Fruit fly (Drosophila melanogaster) whole organism, embryonic: ENCODE results near the gene Invadolysin.

Experiments used
- CG12219 ChIP-seq: fragments of 200-800 bp; sonication (Bioruptor generic); optimal IDR thresholded peaks from 3 replicates; lab custom pipeline; 2018; ENCODE audit warnings: missing biosample characterization, mild to moderate bottlenecking, missing genetic modification characterization
- CG12391 ChIP-seq: fragments of 200-800 bp; sonication (Bioruptor generic); optimal IDR thresholded peaks from 3 replicates; lab custom pipeline; 2018; ENCODE audit warnings: missing biosample characterization, mild to moderate bottlenecking, missing genetic modification characterization, moderate library complexity
- CG13624 ChIP-seq: fragments of 200-800 bp; sonication (Bioruptor generic); optimal IDR thresholded peaks from 2 replicates; lab custom pipeline; 2016; ENCODE audit warnings: missing biosample characterization, missing genetic modification characterization
- CG15269 ChIP-seq: fragments of 200-800 bp; sonication (Bioruptor generic); optimal IDR thresholded peaks from 2 replicates; lab custom pipeline; 2018; ENCODE audit warnings: missing biosample characterization, mild to moderate bottlenecking, missing genetic modification characterization, moderate library complexity
- CG1529 ChIP-seq: fragments of 200-800 bp; sonication (Bioruptor generic); optimal IDR thresholded peaks from 3 replicates; lab custom pipeline; 2018; ENCODE audit warnings: missing biosample characterization, missing genetic modification characterization
- CG1602 ChIP-seq: fragments of 200-800 bp; sonication (Bioruptor generic); optimal IDR thresholded peaks from 3 replicates; lab custom pipeline; 2016; ENCODE audit warnings: missing biosample characterization, missing genetic modification characterization
- CG3163 ChIP-seq: fragments of 200-800 bp; sonication (Bioruptor generic); optimal IDR thresholded peaks from 3 replicates; lab custom pipeline; 2016; ENCODE audit warnings: missing biosample characterization, missing genetic modification characterization
- CG3847 ChIP-seq: fragments of 200-800 bp; sonication (Bioruptor generic); IDR thresholded peaks from 2 replicates; pipeline ENCODE4 v1.3.6; 2022; ENCODE audit warnings: missing biosample characterization, missing genetic modification characterization
- CG42726 ChIP-seq: fragments of 200-800 bp; sonication (Bioruptor generic); IDR thresholded peaks from 2 replicates; pipeline ENCODE4 v1.3.6; 2022; ENCODE audit warnings: missing biosample characterization, missing genetic modification characterization; ENCODE audit not compliant: partially characterized antibody
- CG4404 ChIP-seq: fragments of 200-800 bp; sonication (Bioruptor generic); IDR thresholded peaks from 2 replicates; pipeline ENCODE4 v1.3.6; 2022; ENCODE audit warnings: missing biosample characterization, missing genetic modification characterization
- CG6272 ChIP-seq: fragments of 200-800 bp; sonication (Bioruptor generic); IDR thresholded peaks from 2 replicates; pipeline ENCODE4 v1.3.6; 2022; ENCODE audit warnings: missing biosample characterization, missing genetic modification characterization
- CG6791 ChIP-seq: fragments of 200-800 bp; sonication (Bioruptor generic); IDR thresholded peaks from 3 replicates; pipeline ENCODE4 v1.3.6; 2022; ENCODE audit warnings: missing biosample characterization, missing genetic modification characterization; ENCODE audit not compliant: partially characterized antibody
- CG7745 ChIP-seq: fragments of 200-800 bp; sonication (Bioruptor generic); optimal IDR thresholded peaks from 2 replicates; lab custom pipeline; 2018; ENCODE audit warnings: missing biosample characterization, mild to moderate bottlenecking, missing genetic modification characterization, moderate library complexity
- CG8290 ChIP-seq, 3 experiments: fragments of 200-800 bp; sonication (Bioruptor generic); optimal IDR thresholded peaks; 2 replicates each; lab custom pipeline; 2016 to 2019; ENCODE audit warnings: missing biosample characterization in 3 of 3, missing genetic modification characterization in 3 of 3, mild to moderate bottlenecking in 2 of 3, moderate library complexity in 1 of 3
- CG9727 ChIP-seq: fragments of 200-800 bp; sonication (Bioruptor generic); optimal IDR thresholded peaks from 3 replicates; lab custom pipeline; 2017; ENCODE audit warnings: missing biosample characterization, mild to moderate bottlenecking, missing genetic modification characterization
- H2.0 ChIP-seq: fragments of 200-800 bp; sonication (Bioruptor generic); IDR thresholded peaks from 2 replicates; pipeline ENCODE4 v1.3.6; 2022; ENCODE audit warnings: missing biosample characterization, missing genetic modification characterization
- Hr39 ChIP-seq: fragments of >200 bp; optimal IDR thresholded peaks from 2 replicates; lab custom pipeline; 2017
- Kr ChIP-seq: fragments of 200-800 bp; sonication (Bioruptor generic); optimal IDR thresholded peaks from 2 replicates; lab custom pipeline; 2017; ENCODE audit warnings: missing biosample characterization, mild to moderate bottlenecking, missing genetic modification characterization
- MESR4 ChIP-seq: fragments of 200-800 bp; sonication (Bioruptor generic); optimal IDR thresholded peaks from 2 replicates; lab custom pipeline; 2018; ENCODE audit warnings: missing biosample characterization, mild to moderate bottlenecking, missing genetic modification characterization, moderate library complexity
- Mes4 ChIP-seq: fragments of 200-800 bp; sonication (Bioruptor generic); optimal IDR thresholded peaks from 2 replicates; lab custom pipeline; 2016; ENCODE audit warnings: missing biosample characterization, missing genetic modification characterization
- Myb ChIP-seq: fragments of 200-800 bp; sonication (Bioruptor generic); optimal IDR thresholded peaks from 2 replicates; lab custom pipeline; 2016; ENCODE audit warnings: missing biosample characterization, missing genetic modification characterization
- Sox100B ChIP-seq: fragments of 200-800 bp; sonication (Bioruptor generic); optimal IDR thresholded peaks from 3 replicates; lab custom pipeline; 2018; ENCODE audit warnings: missing biosample characterization, mild to moderate bottlenecking, missing genetic modification characterization
- Xrp1 ChIP-seq: fragments of 200-800 bp; sonication (Bioruptor generic); IDR thresholded peaks from 2 replicates; pipeline ENCODE4 v1.3.6; 2022; ENCODE audit warnings: missing biosample characterization, missing genetic modification characterization
- ase ChIP-seq: fragments of 200-800 bp; sonication (Bioruptor generic); IDR thresholded peaks from 3 replicates; pipeline ENCODE4 v1.3.6; 2022; ENCODE audit warnings: missing biosample characterization, missing genetic modification characterization
- cato ChIP-seq: fragments of 200-800 bp; sonication (Bioruptor generic); optimal IDR thresholded peaks from 2 replicates; lab custom pipeline; 2016; ENCODE audit warnings: missing biosample characterization, missing genetic modification characterization, borderline replicate concordance
- cwo ChIP-seq: fragments of 200-800 bp; sonication (Bioruptor generic); optimal IDR thresholded peaks from 3 replicates; lab custom pipeline; 2017; ENCODE audit warnings: missing biosample characterization, missing genetic modification characterization, mild to moderate bottlenecking, moderate library complexity, missing genetic modification reagents
- ems ChIP-seq: fragments of 200-800 bp; sonication (Bioruptor generic); optimal IDR thresholded peaks from 3 replicates; lab custom pipeline; 2016; ENCODE audit warnings: missing biosample characterization, missing genetic modification characterization
- eve ChIP-seq, 2 experiments: fragments of >200 bp; optimal IDR thresholded peaks; 2 replicates each; lab custom pipeline; 2017; ENCODE audit warnings: missing biosample characterization in 2 of 2, missing genetic modification characterization in 2 of 2
- ftz-f1 ChIP-seq: fragments of 200-800 bp; sonication (Bioruptor generic); optimal IDR thresholded peaks from 2 replicates; lab custom pipeline; 2016; ENCODE audit warnings: missing biosample characterization, missing genetic modification characterization
- gem ChIP-seq: fragments of 200-800 bp; sonication (Bioruptor generic); optimal IDR thresholded peaks from 2 replicates; lab custom pipeline; 2019; ENCODE audit warnings: missing biosample characterization, mild to moderate bottlenecking, missing genetic modification characterization, moderate library complexity
- ind ChIP-seq: fragments of 200-800 bp; sonication (Bioruptor generic); optimal IDR thresholded peaks from 3 replicates; lab custom pipeline; 2016; ENCODE audit warnings: missing biosample characterization, missing genetic modification characterization
- jumu ChIP-seq: fragments of 200-800 bp; sonication (Bioruptor generic); optimal IDR thresholded peaks from 3 replicates; lab custom pipeline; 2016; ENCODE audit warnings: missing biosample characterization, missing genetic modification characterization
- klu ChIP-seq: fragments of 200-800 bp; sonication (Bioruptor generic); IDR thresholded peaks from 2 replicates; pipeline ENCODE4 v1.3.6; 2022; ENCODE audit warnings: missing biosample characterization, missing genetic modification characterization
- knrl ChIP-seq: fragments of 200-800 bp; sonication (Bioruptor generic); IDR thresholded peaks from 3 replicates; pipeline ENCODE4 v1.3.6; 2022; ENCODE audit warnings: missing biosample characterization, missing genetic modification characterization; ENCODE audit not compliant: partially characterized antibody
- maf-S ChIP-seq: fragments of 200-800 bp; sonication (Bioruptor generic); optimal IDR thresholded peaks from 2 replicates; lab custom pipeline; 2016; ENCODE audit warnings: missing biosample characterization, missing genetic modification characterization
- pan ChIP-seq, 4 experiments: fragments of >200 bp in 3 of 4; fragments of 200-800 bp in 1 of 4; sonication (Bioruptor generic) in 1 of 4; optimal IDR thresholded peaks in 3 of 4; IDR thresholded peaks in 1 of 4; 2 replicates each; pipeline versions ENCODE4 v1.3.6 to Lab custom; 2017 to 2022; ENCODE audit warnings: missing biosample characterization in 2 of 4, missing genetic modification characterization in 2 of 4, mixed read lengths in 1 of 4
- phol ChIP-seq: fragments of 200-800 bp; sonication (Bioruptor generic); optimal IDR thresholded peaks from 3 replicates; lab custom pipeline; 2018; ENCODE audit warnings: missing biosample characterization, mild to moderate bottlenecking, missing genetic modification characterization, moderate library complexity
- prd ChIP-seq, 3 experiments: fragments of >200 bp in 2 of 3; fragments of 200-800 bp in 1 of 3; sonication (Bioruptor generic) in 1 of 3; optimal IDR thresholded peaks in 2 of 3; IDR thresholded peaks in 1 of 3; 2 replicates in 2 of 3; 3 replicates in 1 of 3; pipeline versions ENCODE4 v1.3.6 to Lab custom; 2017 to 2022; ENCODE audit warnings: missing biosample characterization in 1 of 3, missing genetic modification characterization in 1 of 3
- ranshi ChIP-seq: fragments of 200-800 bp; sonication (Bioruptor generic); IDR thresholded peaks from 2 replicates; pipeline ENCODE4 v1.3.6; 2022; ENCODE audit warnings: missing biosample characterization, missing genetic modification characterization
- repo ChIP-seq: fragments of 200-800 bp; sonication (Bioruptor generic); optimal IDR thresholded peaks from 2 replicates; lab custom pipeline; 2016; ENCODE audit warnings: missing biosample characterization, missing genetic modification characterization
- sc ChIP-seq, 3 experiments: fragments of >200 bp in 2 of 3; fragments of 200-800 bp in 1 of 3; sonication (Bioruptor generic) in 1 of 3; optimal IDR thresholded peaks; 2 replicates in 2 of 3; 3 replicates in 1 of 3; lab custom pipeline; 2017; ENCODE audit warnings: mild to moderate bottlenecking in 1 of 3, missing biosample characterization in 1 of 3, missing genetic modification characterization in 1 of 3, missing genetic modification reagents in 1 of 3
- scrt ChIP-seq: fragments of 200-800 bp; sonication (Bioruptor generic); optimal IDR thresholded peaks from 2 replicates; lab custom pipeline; 2018; ENCODE audit warnings: missing biosample characterization, mild to moderate bottlenecking, missing genetic modification characterization, moderate library complexity
- slou ChIP-seq: fragments of 200-800 bp; sonication (Bioruptor generic); optimal IDR thresholded peaks from 3 replicates; lab custom pipeline; 2016; ENCODE audit warnings: missing biosample characterization, missing genetic modification characterization
- so ChIP-seq: fragments of 200-800 bp; sonication (Bioruptor generic); IDR thresholded peaks from 3 replicates; pipeline ENCODE4 v1.3.6; 2022; ENCODE audit warnings: missing biosample characterization, missing genetic modification characterization
- toy ChIP-seq: fragments of 200-800 bp; sonication (Bioruptor generic); IDR thresholded peaks from 2 replicates; pipeline ENCODE4 v1.3.6; 2022; ENCODE audit warnings: missing biosample characterization, missing genetic modification characterization
- usp ChIP-seq: fragments of >200 bp; optimal IDR thresholded peaks from 2 replicates; lab custom pipeline; 2017; ENCODE audit warnings: missing biosample characterization, missing genetic modification characterization
- zen2 ChIP-seq: fragments of 200-800 bp; sonication (Bioruptor generic); IDR thresholded peaks from 3 replicates; pipeline ENCODE4 v1.3.6; 2022; ENCODE audit warnings: missing biosample characterization, missing genetic modification characterization; ENCODE audit not compliant: partially characterized antibody

Gene Invadolysin

dm6 chr3R:10100498-10101196 lies 43.8 kb upstream of the Invadolysin start (continued):
- TF ChIP-seq CG7745 (tag; lab: Kevin White, UChicago) (no peak), Xrp1 (GFP tag; lab: Robert Waterston, UW) (no peak), CG3847 (GFP tag; lab: Robert Waterston, UW) (0 out of 2 replicates have a peak, but pooled peaks have one; percentile 35), pan (optimal IDR thresholded peaks at IDR 0.05; lab: Kevin White, UChicago) (no peak), pan (GFP tag; optimal IDR thresholded peaks at IDR 0.05 in 1 of 2, IDR thresholded peaks at IDR 0.05 in 1 of 2) (peak in 1 of 2 experiments; percentile 34), CG1529 (GFP tag; lab: Kevin White, UChicago) (no peak), ranshi (GFP tag; lab: Robert Waterston, UW) (peak; percentile 41; the same call in 1 of the 2 replicates), gem (tag; lab: Kevin White, UChicago) (peak; percentile 35), CG1602 (GFP tag; lab: Kevin White, UChicago) (no peak), Mes4 (no peak), CG42726 (peak; percentile 44; the same call in 1 of the 2 replicates), Kr (GFP tag; lab: Kevin White, UChicago) (no peak), maf-S (GFP tag; lab: Kevin White, UChicago) (no peak), eve (GFP tag; optimal IDR thresholded peaks at IDR 0.05; lab: Kevin White, UChicago) (no peak), toy (GFP tag; lab: Robert Waterston, UW) (no peak), knrl (GFP tag; lab: Robert Waterston, UW) (no peak; the same call in 2 of the 3 replicates), so (no peak), cwo (no peak), CG8290 (GFP tag; optimal IDR thresholded peaks at IDR 0.05; lab: Kevin White, UChicago) (no peak), CG8290 (tag; optimal IDR thresholded peaks at IDR 0.05; lab: Kevin White, UChicago) (peak in 1 of 2 experiments; percentile 70), H2.0 (GFP tag; lab: Robert Waterston, UW) (0 out of 2 replicates have a peak, but pooled peaks have one; percentile 17), CG13624 (peak; percentile 18), scrt (GFP tag; lab: Kevin White, UChicago) (no peak), Sox100B (no peak), Myb (peak; percentile 99), ems (GFP tag; lab: Kevin White, UChicago) (no peak), CG3163 (no peak), sc (optimal IDR thresholded peaks at IDR 0.05; lab: Kevin White, UChicago) (no peak), sc (GFP tag; optimal IDR thresholded peaks at IDR 0.05; lab: Kevin White, UChicago) (no peak), CG9727 (GFP tag; lab: Kevin White, UChicago) (no peak), jumu (GFP tag; lab: Kevin White, UChicago) (no peak), prd (optimal IDR thresholded peaks at IDR 0.05; lab: Kevin White, UChicago) (no peak), prd (GFP tag; IDR thresholded peaks at IDR 0.05; lab: Robert Waterston, UW) (peak; percentile 44; the same call in 2 of the 3 replicates), Hr39 (lab: Kevin White, UChicago) (no peak), cato (no peak), CG12219 (GFP tag; lab: Kevin White, UChicago) (no peak), ase (GFP tag; lab: Robert Waterston, UW) (peak; percentile 45; the same call in 1 of the 3 replicates), CG6272 (0 out of 2 replicates have a peak, but pooled peaks have one; percentile 18), repo (GFP tag; lab: Kevin White, UChicago) (no peak), ftz-f1 (GFP tag; lab: Kevin White, UChicago) (peak; percentile 63), CG15269 (peak; percentile 43), CG4404 (GFP tag; lab: Robert Waterston, UW) (no peak), CG6791 (GFP tag; lab: Robert Waterston, UW) (no peak), slou (GFP tag; lab: Kevin White, UChicago) (no peak), MESR4 (no peak), CG12391 (tag; lab: Kevin White, UChicago) (peak; percentile 11), usp (GFP tag; lab: Kevin White, UChicago) (no peak), klu (GFP tag; lab: Robert Waterston, UW) (no peak), zen2 (GFP tag; lab: Robert Waterston, UW) (no peak), ind (GFP tag; lab: Kevin White, UChicago) (peak; percentile 50), phol (tag; lab: Kevin White, UChicago) (peak; percentile 0)
